Worm (Caenorhabditis elegans): ENCODE measurements around the gene cst-1.
"Not testable (repeated sequence)": the region's sequence is repeated elsewhere in the genome, so short reads cannot be mapped to it uniquely, and the experiment has no call there.

The cst-1 gene

DNA sequence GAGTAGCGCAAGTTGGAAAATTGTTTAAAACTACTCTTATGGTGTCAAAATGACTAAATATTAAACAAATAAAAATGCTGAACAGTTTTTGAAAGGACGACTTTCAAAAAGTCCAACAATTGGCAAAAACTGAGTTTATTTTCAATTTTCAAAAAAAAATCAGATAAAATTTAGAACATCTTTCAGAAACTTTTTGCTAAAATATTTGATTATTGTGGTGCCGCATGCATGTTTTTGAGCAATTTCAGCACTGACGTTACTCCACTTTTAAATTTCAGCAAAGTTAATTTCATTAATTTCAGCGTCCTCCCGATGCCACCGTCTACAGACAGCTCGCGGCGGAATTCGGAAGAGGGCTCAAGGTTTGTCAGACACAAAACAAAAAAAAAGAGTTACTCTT lies at the start of gene cst-1:
Gene cst-1 (plus strand): TSS at position 301 of the 400 bp plus-strand sequence.
- TF ChIP-seq mdl-1 (tag; optimal IDR thresholded peaks at IDR 0.05); ztf-1 (GFP tag; conservative IDR thresholded peaks at IDR 0.05); mab-5 (tag; optimal IDR thresholded peaks at IDR 0.05): not testable (repeated sequence)

DNA sequence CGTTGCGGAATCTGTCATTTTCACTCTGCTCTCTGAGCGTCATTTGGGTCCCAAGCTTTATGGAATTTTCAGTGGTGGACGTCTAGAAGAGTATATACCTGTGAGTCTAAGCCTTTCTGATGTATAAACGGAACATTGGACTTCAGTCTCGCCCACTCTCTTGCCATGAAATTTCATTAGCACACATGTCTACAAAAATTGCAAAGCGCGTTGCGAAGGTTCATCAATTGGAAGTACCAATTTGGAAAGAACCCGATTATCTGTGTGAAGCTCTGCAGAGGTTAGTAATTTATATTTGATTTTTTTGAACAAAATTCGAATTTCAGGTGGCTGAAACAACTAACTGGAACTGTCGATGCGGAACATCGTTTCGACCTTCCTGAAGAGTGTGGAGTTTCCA lies 49.6 kb upstream of the cst-1 start:
- TF ChIP-seq ZK546.5 (tag; optimal IDR thresholded peaks at IDR 0.05) (no peak), elt-1 (tag; optimal IDR thresholded peaks at IDR 0.05) (no peak), nhr-77 (tag; optimal IDR thresholded peaks at IDR 0.05) (no peak), F13H6.1 (tag; optimal IDR thresholded peaks at IDR 0.05) (no peak), nhr-237 (tag; optimal IDR thresholded peaks at IDR 0.05) (no peak), lin-13 (GFP tag; optimal IDR thresholded peaks at IDR 0.05) (no peak), R02D3.7 (tag; optimal IDR thresholded peaks at IDR 0.05) (no peak), nhr-11 (tag; optimal IDR thresholded peaks at IDR 0.05) (no peak)

DNA sequence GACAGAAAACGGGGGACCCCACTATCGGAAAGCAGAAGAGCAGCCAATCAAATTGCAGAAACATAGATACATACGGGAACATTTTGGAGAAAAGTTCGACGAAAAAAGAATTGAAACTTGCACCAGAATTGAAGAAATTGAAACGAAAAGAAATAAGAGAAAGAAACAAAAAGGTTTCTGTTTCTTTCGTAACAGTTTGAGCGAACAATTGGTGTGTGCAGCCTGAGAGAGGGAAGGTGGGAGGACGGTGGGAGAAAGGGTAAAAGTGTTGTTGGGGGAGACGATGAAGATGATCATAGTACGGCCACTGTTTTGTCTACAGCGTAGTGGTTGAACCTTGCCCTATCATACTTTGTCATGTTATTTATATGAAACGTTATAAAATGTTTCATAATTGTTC lies 44.5 kb upstream of the cst-1 start:
- no peak for TF ChIP-seq skn-1 (tag; optimal IDR thresholded peaks at IDR 0.05)
- TF ChIP-seq nhr-25 (tag; optimal IDR thresholded peaks at IDR 0.05) = no peak
- TF ChIP-seq fos-1 (tag; optimal IDR thresholded peaks at IDR 0.05) = peak; percentile 22
- TF ChIP-seq snpc-4 (tag; optimal IDR thresholded peaks at IDR 0.05) = no peak
- TF ChIP-seq blmp-1 (tag; optimal IDR thresholded peaks at IDR 0.05; ENCODE audit: insufficient read depth) = no peak
- TF ChIP-seq nhr-10 (tag; optimal IDR thresholded peaks at IDR 0.05) = no peak
- no peak for TF ChIP-seq lin-13 (GFP tag; optimal IDR thresholded peaks at IDR 0.05)
- no peak for TF ChIP-seq ztf-1 (GFP tag; conservative IDR thresholded peaks at IDR 0.05)
- TF ChIP-seq sma-9 (GFP tag; optimal IDR thresholded peaks at IDR 0.05) = peak; percentile 16
- TF ChIP-seq sma-9 (tag; optimal IDR thresholded peaks at IDR 0.05) = no peak
- TF ChIP-seq nhr-129 (tag; optimal IDR thresholded peaks at IDR 0.05) = peak; percentile 42
- TF ChIP-seq alr-1 (tag; optimal IDR thresholded peaks at IDR 0.05) = no peak

DNA sequence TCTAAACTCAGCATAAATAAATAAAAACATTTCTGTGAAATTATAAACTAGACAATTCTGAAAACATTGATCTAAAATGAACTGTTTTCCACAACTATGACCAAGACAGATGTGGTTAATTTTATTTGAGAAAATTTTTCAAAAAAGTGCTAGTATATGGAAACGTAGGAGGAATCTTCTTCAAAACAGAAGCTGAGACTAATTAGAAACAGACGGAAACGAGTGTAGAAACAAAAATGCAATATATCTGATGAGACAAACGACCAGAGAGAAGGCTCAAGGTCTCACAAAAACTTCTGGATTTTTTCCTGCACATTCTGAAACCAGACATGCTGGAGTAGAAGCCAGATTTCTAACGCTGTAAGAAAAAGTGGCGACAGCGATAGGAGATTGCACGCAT lies 43.5 kb upstream of the cst-1 start:
- no peak for TF ChIP-seq nhr-237 (tag; optimal IDR thresholded peaks at IDR 0.05)
- no peak for TF ChIP-seq nhr-21 (tag; optimal IDR thresholded peaks at IDR 0.05)
- no peak for TF ChIP-seq blmp-1 (tag; optimal IDR thresholded peaks at IDR 0.05; ENCODE audit: insufficient read depth)
- TF ChIP-seq mdl-1 (tag; optimal IDR thresholded peaks at IDR 0.05) = no peak
- no peak for TF ChIP-seq ZK546.5 (tag; optimal IDR thresholded peaks at IDR 0.05)
- TF ChIP-seq sma-3 (GFP tag; optimal IDR thresholded peaks at IDR 0.05) = no peak
- no peak for TF ChIP-seq F13H6.1 (tag; optimal IDR thresholded peaks at IDR 0.05)
- TF ChIP-seq crh-2 (tag; optimal IDR thresholded peaks at IDR 0.05) = no peak
- no peak for TF ChIP-seq lin-39 (tag; optimal IDR thresholded peaks at IDR 0.05)
- no peak for TF ChIP-seq ztf-1 (GFP tag; conservative IDR thresholded peaks at IDR 0.05)
- TF ChIP-seq aly-2 (tag; optimal IDR thresholded peaks at IDR 0.05) = no peak
- no peak for TF ChIP-seq nhr-10 (tag; optimal IDR thresholded peaks at IDR 0.05)
- no peak for TF ChIP-seq nhr-25 (tag; optimal IDR thresholded peaks at IDR 0.05)
- TF ChIP-seq nhr-12 (tag; optimal IDR thresholded peaks at IDR 0.05) = no peak
- TF ChIP-seq nhr-77 (tag; optimal IDR thresholded peaks at IDR 0.05) = no peak

DNA sequence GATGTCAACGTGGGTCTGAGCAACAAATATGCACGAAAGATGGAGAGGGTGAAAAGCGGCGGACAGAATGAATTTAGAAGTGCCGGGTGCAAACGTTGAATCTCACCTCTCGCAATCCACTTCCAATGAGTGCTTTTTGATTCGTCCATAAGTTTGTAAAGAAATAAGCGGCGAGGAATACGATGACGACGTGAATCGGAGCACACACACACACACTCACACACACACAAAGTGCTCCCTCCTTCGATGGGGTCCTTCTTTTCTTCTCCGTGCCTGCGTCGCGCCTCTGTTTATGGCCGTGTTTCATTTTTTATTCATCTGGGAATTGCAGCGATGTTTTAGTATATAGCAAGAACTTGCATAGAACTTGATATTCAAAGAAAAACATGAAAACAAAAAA lies 42.0 kb upstream of the cst-1 start, which contains the start of gene paf-2:
Gene paf-2 (minus strand): TSS at position 290 of the 400 bp plus-strand sequence.
- TF ChIP-seq lin-11 (tag; optimal IDR thresholded peaks at IDR 0.05) (peak; percentile 8), unc-55 (GFP tag; optimal IDR thresholded peaks at IDR 0.05) (peak; percentile 25), nhr-129 (tag; optimal IDR thresholded peaks at IDR 0.05) (peak; percentile 5), aly-2 (tag; optimal IDR thresholded peaks at IDR 0.05) (no peak)

DNA sequence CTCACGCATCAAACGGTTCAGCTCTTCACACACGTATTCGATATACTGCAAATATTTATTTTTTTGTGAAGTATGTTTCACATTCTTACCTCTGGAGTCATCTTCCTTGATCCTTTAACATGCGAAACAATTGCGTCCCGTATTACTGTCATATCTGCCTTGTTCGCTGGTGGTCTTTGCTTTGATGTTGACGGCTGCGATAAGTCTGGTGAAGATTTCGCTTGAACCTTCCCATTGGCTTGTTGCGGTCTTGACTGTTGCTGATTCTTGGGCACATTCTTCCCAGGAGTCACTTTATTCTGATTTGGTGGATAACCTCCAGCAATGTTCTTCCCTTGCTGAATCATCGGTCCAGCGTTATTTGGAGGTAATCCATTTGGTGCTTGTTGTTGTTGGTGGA lies 36.2 kb upstream of the cst-1 start:
- no peak for TF ChIP-seq nhr-129 (tag; optimal IDR thresholded peaks at IDR 0.05)
- TF ChIP-seq aly-2 (tag; optimal IDR thresholded peaks at IDR 0.05) = no peak
- no peak for TF ChIP-seq peb-1 (tag; optimal IDR thresholded peaks at IDR 0.05)
- TF ChIP-seq unc-39 (tag; optimal IDR thresholded peaks at IDR 0.05) = no peak
- TF ChIP-seq lin-39 (tag; optimal IDR thresholded peaks at IDR 0.05) = no peak
- TF ChIP-seq ceh-16 (tag; optimal IDR thresholded peaks at IDR 0.05) = no peak
- no peak for TF ChIP-seq nhr-25 (tag; optimal IDR thresholded peaks at IDR 0.05)
- TF ChIP-seq sem-4 (tag; optimal IDR thresholded peaks at IDR 0.05) = no peak
- TF ChIP-seq lin-11 (tag; optimal IDR thresholded peaks at IDR 0.05) = no peak
- no peak for TF ChIP-seq C34F6.9 (tag; optimal IDR thresholded peaks at IDR 0.05)
- TF ChIP-seq alr-1 (tag; optimal IDR thresholded peaks at IDR 0.05) = no peak
- no peak for TF ChIP-seq ceh-82 (tag; optimal IDR thresholded peaks at IDR 0.05)
- TF ChIP-seq lin-13 (GFP tag; optimal IDR thresholded peaks at IDR 0.05) = no peak
- no peak for TF ChIP-seq nhr-237 (tag; optimal IDR thresholded peaks at IDR 0.05)
- no peak for TF ChIP-seq R02D3.7 (tag; optimal IDR thresholded peaks at IDR 0.05)
- TF ChIP-seq nhr-77 (tag; optimal IDR thresholded peaks at IDR 0.05) = no peak
- no peak for TF ChIP-seq gmeb-1 (tag; optimal IDR thresholded peaks at IDR 0.05)
- TF ChIP-seq unc-62 (GFP tag; optimal IDR thresholded peaks at IDR 0.05) = no peak
- no peak for TF ChIP-seq nhr-11 (tag; optimal IDR thresholded peaks at IDR 0.05)
- no peak for TF ChIP-seq Y55F3AM.14 (GFP tag; optimal IDR thresholded peaks at IDR 0.05)

Measured in whole organism, L2 larva.